Fruit fly (Drosophila melanogaster): ENCODE results near the gene Taf1.

Taf1 gene

DNA sequence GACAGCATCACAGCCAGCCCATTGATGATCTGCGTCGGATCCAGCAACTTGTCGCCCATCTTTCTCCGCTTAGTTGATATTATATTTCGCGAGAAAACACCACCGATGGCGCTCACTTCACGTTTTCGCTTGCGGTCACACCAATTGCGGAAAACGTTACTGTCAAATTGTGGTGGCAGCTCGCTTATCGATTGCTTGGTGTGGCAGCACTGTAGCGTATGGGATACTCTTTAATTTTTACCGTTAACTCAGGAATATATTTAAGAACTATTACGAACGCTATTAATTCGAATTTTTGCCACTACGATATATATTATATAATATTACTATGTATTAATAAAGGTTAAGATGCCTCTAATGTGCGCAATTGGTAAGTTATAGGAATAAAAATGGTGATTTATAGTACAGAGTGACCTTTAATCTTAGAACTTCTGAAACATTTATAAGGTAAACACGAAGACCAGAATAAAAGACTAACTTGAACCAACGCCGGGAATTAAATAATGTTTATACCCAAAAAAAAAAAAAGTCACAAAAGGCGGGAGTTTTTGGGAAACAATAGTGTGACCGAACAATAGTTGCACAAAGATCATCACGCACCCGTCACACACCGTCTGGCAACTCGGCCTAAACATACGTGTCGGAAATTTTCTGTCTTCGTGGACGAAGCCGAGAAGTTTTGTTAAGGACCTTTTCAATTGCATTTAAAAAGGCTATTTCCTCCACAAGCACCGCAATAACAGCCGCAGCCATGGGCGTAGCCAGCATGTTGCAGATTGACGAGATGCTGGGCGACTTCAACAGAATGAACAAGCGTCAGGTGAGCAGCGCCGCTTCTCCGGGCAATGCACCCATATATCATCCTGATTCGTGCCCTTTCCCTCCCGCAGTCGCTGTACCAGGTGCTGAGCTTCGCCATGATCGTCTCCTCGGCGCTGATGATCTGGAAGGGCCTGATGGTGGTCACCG is 10.9 kb downstream of the Taf1 start, which contains the start of the genes CG1307 and twr (continued):
- TF ChIP-seq hth (optimal IDR thresholded peaks at IDR 0.05) (no peak), sr (GFP tag; IDR thresholded peaks at IDR 0.05) (no peak), CG6272 (GFP tag; IDR thresholded peaks at IDR 0.05) (no peak), sisA (GFP tag; IDR thresholded peaks at IDR 0.05) (peak; percentile 48; the same call in 1 of the 2 replicates), NFAT (GFP tag; IDR thresholded peaks at IDR 0.05) (peak; percentile 48), CG7987 (GFP tag; optimal IDR thresholded peaks at IDR 0.05) (peak; percentile 5), cwo (GFP tag; optimal IDR thresholded peaks at IDR 0.05) (no peak), h (optimal IDR thresholded peaks at IDR 0.05) (no peak), D (optimal IDR thresholded peaks at IDR 0.05) (no peak), D (GFP tag; optimal IDR thresholded peaks at IDR 0.05) (no peak), chinmo (GFP tag; IDR thresholded peaks at IDR 0.05; ENCODE audit: partially characterized antibody) (no peak), wor (GFP tag; IDR thresholded peaks at IDR 0.05) (no peak), Jarid2 (GFP tag; optimal IDR thresholded peaks at IDR 0.05) (no peak), Hr39 (optimal IDR thresholded peaks at IDR 0.05) (no peak), D19B (GFP tag; optimal IDR thresholded peaks at IDR 0.05) (peak; percentile 26), hb (GFP tag; IDR thresholded peaks at IDR 0.05; ENCODE audit: partially characterized antibody) (no peak), row (GFP tag; IDR thresholded peaks at IDR 0.05) (peak; percentile 55), CG4854 (GFP tag; optimal IDR thresholded peaks at IDR 0.05) (no peak), GATAe (GFP tag; conservative IDR thresholded peaks at IDR 0.05) (no peak), CG18599 (GFP tag; optimal IDR thresholded peaks at IDR 0.05) (no peak), Antp (GFP tag; optimal IDR thresholded peaks at IDR 0.05) (no peak), Bgb (GFP tag; IDR thresholded peaks at IDR 0.05; ENCODE audit: partially characterized antibody) (peak; percentile 29), ci (GFP tag; IDR thresholded peaks at IDR 0.05) (peak; percentile 71; the same call in 1 of the 3 replicates), CG2875 (GFP tag; optimal IDR thresholded peaks at IDR 0.05) (no peak), Ravus (GFP tag; IDR thresholded peaks at IDR 0.05) (no peak; the same call in 1 of the 2 replicates), Scr (GFP tag; IDR thresholded peaks at IDR 0.05; ENCODE audit: partially characterized antibody) (no peak), Bdp1 (GFP tag; optimal IDR thresholded peaks at IDR 0.05) (no peak), CG10274 (GFP tag; optimal IDR thresholded peaks at IDR 0.05) (no peak), dm (GFP tag; optimal IDR thresholded peaks at IDR 0.05) (peak; percentile 50), Opbp (GFP tag; IDR thresholded peaks at IDR 0.05; ENCODE audit: partially characterized antibody) (peak; percentile 41; the same call in 2 of the 3 replicates), CG7357 (GFP tag; IDR thresholded peaks at IDR 0.05) (no peak), ab (GFP tag; optimal IDR thresholded peaks at IDR 0.05) (no peak), sob (GFP tag; IDR thresholded peaks at IDR 0.05) (no peak), Myb (GFP tag; optimal IDR thresholded peaks at IDR 0.05) (peak; percentile 81), exex (tag; optimal IDR thresholded peaks at IDR 0.05) (no peak), Oaz (GFP tag; IDR thresholded peaks at IDR 0.05) (no peak), Fer1 (GFP tag; optimal IDR thresholded peaks at IDR 0.05) (peak; percentile 35), CG4707 (GFP tag; optimal IDR thresholded peaks at IDR 0.05) (no peak), Abd-B (GFP tag; optimal IDR thresholded peaks at IDR 0.05) (no peak), dmrt99B (tag; optimal IDR thresholded peaks at IDR 0.05) (no peak), CrebB (tag; optimal IDR thresholded peaks at IDR 0.05) (no peak), tgo (GFP tag; IDR thresholded peaks at IDR 0.05) (no peak), CG32532 (GFP tag; IDR thresholded peaks at IDR 0.05) (peak; percentile 69), CG8089 (GFP tag; optimal IDR thresholded peaks at IDR 0.05) (no peak), mam (GFP tag; optimal IDR thresholded peaks at IDR 0.05) (no peak), CG9932 (GFP tag; IDR thresholded peaks at IDR 0.05) (peak; percentile 61), CG9215 (GFP tag; IDR thresholded peaks at IDR 0.05) (peak; percentile 18; the same call in 1 of the 2 replicates), CG9609 (GFP tag; optimal IDR thresholded peaks at IDR 0.05) (peak; percentile 12), Max (GFP tag; optimal IDR thresholded peaks at IDR 0.05) (peak; percentile 22), CG8359 (GFP tag; optimal IDR thresholded peaks at IDR 0.05; ENCODE audit: borderline replicate concordance) (no peak)

Data from whole organism, embryonic.